Fruit fly (Drosophila melanogaster) whole organism, pupa: ENCODE results near the gene Shc.

Experiments used
- CG14655 ChIP-seq: fragments of 200-800 bp; sonication (Bioruptor generic); optimal IDR thresholded peaks from 3 replicates; lab custom pipeline; 2017; ENCODE audit warnings: mild to moderate bottlenecking, missing biosample characterization, missing genetic modification reagents, missing genetic modification characterization
- CG17806 ChIP-seq: fragments of 200-800 bp; sonication (Bioruptor generic); optimal IDR thresholded peaks from 2 replicates; lab custom pipeline; 2018; ENCODE audit warnings: missing biosample characterization, mild to moderate bottlenecking, missing genetic modification characterization, moderate library complexity
- CG32121 ChIP-seq: fragments of 200-800 bp; sonication (Bioruptor generic); IDR thresholded peaks from 2 replicates; pipeline ENCODE4 v1.3.6; 2022; ENCODE audit warnings: missing biosample characterization, missing genetic modification characterization
- CG4496 ChIP-seq: fragments of 200-800 bp; sonication (Bioruptor generic); IDR thresholded peaks from 3 replicates; pipeline ENCODE4 v1.3.6; 2022; ENCODE audit warnings: missing biosample characterization, missing genetic modification characterization
- CG9948 ChIP-seq: fragments of 200-800 bp; sonication (Bioruptor generic); optimal IDR thresholded peaks from 2 replicates; lab custom pipeline; 2018; ENCODE audit warnings: missing biosample characterization, mild to moderate bottlenecking, missing genetic modification characterization, moderate library complexity
- EcR ChIP-seq: fragments of 200-800 bp; sonication (Bioruptor generic); optimal IDR thresholded peaks from 3 replicates; lab custom pipeline; 2019; ENCODE audit warnings: missing biosample characterization, missing genetic modification characterization, mild to moderate bottlenecking, moderate library complexity, missing genetic modification reagents
- Ets98B ChIP-seq: fragments of 200-800 bp; sonication (Bioruptor generic); IDR thresholded peaks from 2 replicates; pipeline ENCODE4 v1.3.6; 2022; ENCODE audit warnings: missing biosample characterization, missing genetic modification characterization
- Pif1A ChIP-seq: fragments of 200-800 bp; sonication (Bioruptor generic); optimal IDR thresholded peaks from 3 replicates; lab custom pipeline; 2016; ENCODE audit warnings: missing biosample characterization, missing genetic modification characterization
- Pif1B ChIP-seq: fragments of 200-800 bp; sonication (Bioruptor generic); optimal IDR thresholded peaks from 3 replicates; lab custom pipeline; 2016; ENCODE audit warnings: missing biosample characterization, missing genetic modification characterization
- gl ChIP-seq: fragments of 200-800 bp; sonication (Bioruptor generic); optimal IDR thresholded peaks from 2 replicates; lab custom pipeline; 2018; ENCODE audit warnings: missing biosample characterization, mild to moderate bottlenecking, missing genetic modification characterization

DNA sequence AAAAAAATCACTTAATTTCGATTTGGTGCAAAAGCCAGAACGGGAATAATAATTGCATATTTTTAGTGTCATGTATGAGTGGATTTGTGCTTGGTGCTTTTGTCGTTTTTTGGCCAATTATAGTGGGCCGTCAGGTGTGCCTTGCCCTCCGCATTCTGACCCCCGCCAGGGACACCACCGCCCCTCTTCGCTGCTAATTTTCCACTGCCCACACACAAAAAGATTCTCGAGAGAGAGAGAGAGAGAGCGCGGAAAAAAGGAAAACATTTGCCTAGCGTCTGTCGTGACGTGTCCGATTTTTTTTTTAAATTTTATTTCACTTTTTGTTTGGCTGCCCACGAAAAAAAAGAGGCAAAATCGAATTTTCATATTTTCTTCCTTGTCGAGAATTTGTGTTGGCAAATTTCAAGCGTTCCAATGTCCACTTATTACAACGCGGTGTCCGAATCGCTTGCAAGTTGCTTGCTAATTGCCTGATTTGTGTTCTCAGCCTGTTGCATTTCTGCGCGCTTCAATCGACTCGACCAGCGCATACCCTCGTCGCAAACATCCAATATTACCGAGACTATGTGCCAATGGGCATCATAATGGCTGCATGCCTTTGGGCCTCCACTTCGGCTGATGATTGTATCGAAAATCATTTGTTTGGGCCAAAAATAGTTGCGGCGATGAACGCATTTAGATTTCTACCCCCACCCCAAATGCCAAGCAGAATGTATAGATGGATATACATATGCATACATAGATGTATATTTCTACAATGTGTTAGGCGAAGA is 5.2 kb downstream of the Shc start:
- TF ChIP-seq gl (tag; lab: Kevin White, UChicago) (no peak), CG17806 (no peak), CG9948 (tag; lab: Kevin White, UChicago) (no peak), CG14655 (GFP tag; lab: Kevin White, UChicago) (no peak), CG32121 (GFP tag; lab: Robert Waterston, UW) (no peak), CG4496 (GFP tag; lab: Robert Waterston, UW) (no peak), Pif1A (no peak), Ets98B (GFP tag; lab: Robert Waterston, UW) (no peak), EcR (GFP tag; lab: Kevin White, UChicago) (no peak), Pif1B (no peak)
